Fruit fly (Drosophila melanogaster) whole organism, embryonic: Measurements from ENCODE around the gene CG42812.

ENCODE experiments used
- Abd-B ChIP-seq: fragments of 200-800 bp; sonication (Bioruptor generic); optimal IDR thresholded peaks from 2 replicates; lab custom pipeline; 2018; ENCODE audit warnings: missing biosample characterization, mild to moderate bottlenecking, missing genetic modification characterization, moderate library complexity
- Asciz ChIP-seq: fragments of 200-800 bp; sonication (Bioruptor generic); optimal IDR thresholded peaks from 2 replicates; lab custom pipeline; 2017; ENCODE audit warnings: missing biosample characterization, mild to moderate bottlenecking, missing genetic modification characterization, missing genetic modification reagents
- Bdp1 ChIP-seq: fragments of 200-800 bp; sonication (Bioruptor generic); optimal IDR thresholded peaks from 3 replicates; lab custom pipeline; 2016; ENCODE audit warnings: missing biosample characterization, missing genetic modification characterization
- Blimp-1 ChIP-seq: fragments of 200-800 bp; sonication (Bioruptor generic); optimal IDR thresholded peaks from 3 replicates; lab custom pipeline; 2018; ENCODE audit warnings: missing biosample characterization, missing genetic modification characterization, mild to moderate bottlenecking, moderate library complexity, missing genetic modification reagents
- CG11093 ChIP-seq: fragments of 200-800 bp; sonication (Bioruptor generic); IDR thresholded peaks from 3 replicates; pipeline ENCODE4 v1.3.6; 2022; ENCODE audit warnings: missing biosample characterization, missing genetic modification characterization
- CG11504 ChIP-seq: fragments of 200-800 bp; sonication (Bioruptor generic); optimal IDR thresholded peaks from 3 replicates; lab custom pipeline; 2019; ENCODE audit warnings: missing biosample characterization, mild to moderate bottlenecking, missing genetic modification characterization, moderate library complexity
- CG11560 ChIP-seq: fragments of 200-800 bp; sonication (Bioruptor generic); IDR thresholded peaks from 3 replicates; pipeline ENCODE4 v1.3.6; 2022; ENCODE audit warnings: missing biosample characterization, missing genetic modification characterization
- CG14014 ChIP-seq: fragments of 200-800 bp; sonication (Bioruptor generic); IDR thresholded peaks from 2 replicates; pipeline ENCODE4 v1.3.6; 2022; ENCODE audit warnings: missing biosample characterization, missing genetic modification characterization
- CG14441 ChIP-seq: fragments of 200-800 bp; sonication (Bioruptor generic); IDR thresholded peaks from 2 replicates; pipeline ENCODE4 v1.3.6; 2022; ENCODE audit warnings: missing biosample characterization, missing genetic modification characterization
- CG14710 ChIP-seq: fragments of 200-800 bp; sonication (Bioruptor generic); optimal IDR thresholded peaks from 3 replicates; lab custom pipeline; 2019; ENCODE audit warnings: missing biosample characterization, mild to moderate bottlenecking, missing genetic modification characterization, moderate library complexity
- CG15073 ChIP-seq: fragments of 200-800 bp; sonication (Bioruptor generic); optimal IDR thresholded peaks from 2 replicates; lab custom pipeline; 2016; ENCODE audit warnings: missing biosample characterization, missing genetic modification characterization
- CG17186 ChIP-seq: fragments of 200-800 bp; sonication (Bioruptor generic); optimal IDR thresholded peaks from 3 replicates; lab custom pipeline; 2017; ENCODE audit warnings: missing biosample characterization, missing genetic modification reagents, missing genetic modification characterization
- CG17328 ChIP-seq: fragments of 200-800 bp; sonication (Bioruptor generic); IDR thresholded peaks from 2 replicates; pipeline ENCODE4 v1.3.6; 2022; ENCODE audit warnings: missing biosample characterization, missing genetic modification characterization
- CG17359 ChIP-seq: fragments of 200-800 bp; sonication (Bioruptor generic); optimal IDR thresholded peaks from 3 replicates; lab custom pipeline; 2018; ENCODE audit warnings: missing biosample characterization, mild to moderate bottlenecking, missing genetic modification characterization, moderate library complexity
- CG2129 ChIP-seq: fragments of 200-800 bp; sonication (Bioruptor generic); IDR thresholded peaks from 2 replicates; pipeline ENCODE4 v1.3.6; 2022; ENCODE audit warnings: missing biosample characterization, missing genetic modification characterization; ENCODE audit not compliant: partially characterized antibody
- CG33557 ChIP-seq: fragments of 200-800 bp; sonication (Bioruptor generic); optimal IDR thresholded peaks from 2 replicates; lab custom pipeline; 2019; ENCODE audit warnings: missing biosample characterization, mild to moderate bottlenecking, missing genetic modification characterization, moderate library complexity
- CG42726 ChIP-seq: fragments of 200-800 bp; sonication (Bioruptor generic); IDR thresholded peaks from 2 replicates; pipeline ENCODE4 v1.3.6; 2022; ENCODE audit warnings: missing biosample characterization, missing genetic modification characterization; ENCODE audit not compliant: partially characterized antibody
- CG4820 ChIP-seq: fragments of 200-800 bp; sonication (Bioruptor generic); optimal IDR thresholded peaks from 3 replicates; lab custom pipeline; 2016; ENCODE audit warnings: missing biosample characterization, missing genetic modification characterization
- CG5245 ChIP-seq: fragments of 200-800 bp; sonication (Bioruptor generic); optimal IDR thresholded peaks from 3 replicates; lab custom pipeline; 2016; ENCODE audit warnings: missing biosample characterization, missing genetic modification characterization
- CG8944 ChIP-seq: fragments of 200-800 bp; sonication (Bioruptor generic); optimal IDR thresholded peaks from 3 replicates; lab custom pipeline; 2016; ENCODE audit warnings: missing biosample characterization, missing genetic modification characterization
- Dad ChIP-seq: fragments of 200-800 bp; sonication (Bioruptor generic); optimal IDR thresholded peaks from 3 replicates; lab custom pipeline; 2016; ENCODE audit warnings: missing biosample characterization, missing genetic modification characterization
- Dek ChIP-seq: fragments of 200-800 bp; sonication (Bioruptor generic); optimal IDR thresholded peaks from 3 replicates; lab custom pipeline; 2019; ENCODE audit warnings: missing biosample characterization, mild to moderate bottlenecking, missing genetic modification characterization, moderate library complexity
- Dip3 ChIP-seq: fragments of 200-800 bp; sonication (Bioruptor generic); optimal IDR thresholded peaks from 3 replicates; lab custom pipeline; 2016; ENCODE audit warnings: missing biosample characterization, missing genetic modification characterization
- Ets65A ChIP-seq: fragments of 200-800 bp; sonication (Bioruptor generic); peaks from one replicate; lab custom pipeline; 2016; ENCODE audit warnings: missing biosample characterization, missing genetic modification characterization
- Fer1 ChIP-seq: fragments of 200-800 bp; sonication (Bioruptor generic); optimal IDR thresholded peaks from 2 replicates; lab custom pipeline; 2017; ENCODE audit warnings: missing biosample characterization, mild to moderate bottlenecking, missing genetic modification characterization
- HLH4C ChIP-seq: fragments of 200-800 bp; sonication (Bioruptor generic); IDR thresholded peaks from 3 replicates; pipeline ENCODE4 v1.3.6; 2022; ENCODE audit warnings: missing biosample characterization, missing genetic modification characterization; ENCODE audit not compliant: partially characterized antibody
- Hmr ChIP-seq: fragments of 200-800 bp; sonication (Bioruptor generic); optimal IDR thresholded peaks from 3 replicates; lab custom pipeline; 2017; ENCODE audit warnings: mild to moderate bottlenecking, missing biosample characterization, missing genetic modification reagents, missing genetic modification characterization
- MESR4 ChIP-seq: fragments of 200-800 bp; sonication (Bioruptor generic); optimal IDR thresholded peaks from 2 replicates; lab custom pipeline; 2018; ENCODE audit warnings: missing biosample characterization, mild to moderate bottlenecking, missing genetic modification characterization, moderate library complexity
- Tbp ChIP-seq: fragments of >200 bp; optimal IDR thresholded peaks from 2 replicates; lab custom pipeline; 2018; ENCODE audit warnings: missing biosample characterization, missing genetic modification characterization
- ash1 ChIP-seq: fragments of 200-800 bp; sonication (Bioruptor generic); optimal IDR thresholded peaks from 2 replicates; lab custom pipeline; 2018; ENCODE audit warnings: missing biosample characterization, mild to moderate bottlenecking, missing genetic modification characterization
- btn ChIP-seq: fragments of 200-800 bp; sonication (Bioruptor generic); optimal IDR thresholded peaks from 2 replicates; lab custom pipeline; 2016; ENCODE audit warnings: missing biosample characterization, missing genetic modification characterization
- cg ChIP-seq: fragments of 200-800 bp; sonication (Bioruptor generic); optimal IDR thresholded peaks from 3 replicates; lab custom pipeline; 2019; ENCODE audit warnings: missing biosample characterization, mild to moderate bottlenecking, missing genetic modification characterization, moderate library complexity
- dati ChIP-seq: fragments of 200-800 bp; sonication (Bioruptor generic); IDR thresholded peaks from 2 replicates; pipeline ENCODE4 v1.3.6; 2022; ENCODE audit warnings: missing biosample characterization, missing genetic modification characterization
- disco-r ChIP-seq: fragments of 200-800 bp; sonication (Bioruptor generic); optimal IDR thresholded peaks from 2 replicates; lab custom pipeline; 2016; ENCODE audit warnings: missing biosample characterization, missing genetic modification characterization
- dysf ChIP-seq: fragments of 200-800 bp; sonication (Bioruptor generic); IDR thresholded peaks from 3 replicates; pipeline ENCODE4 v1.3.6; 2022; ENCODE audit warnings: missing biosample characterization, missing genetic modification characterization
- exex ChIP-seq: fragments of 200-800 bp; sonication (Bioruptor generic); optimal IDR thresholded peaks from 4 replicates; lab custom pipeline; 2018; ENCODE audit warnings: missing biosample characterization, mild to moderate bottlenecking, missing genetic modification characterization, moderate library complexity
- fd3F ChIP-seq: fragments of 200-800 bp; sonication (Bioruptor generic); optimal IDR thresholded peaks from 2 replicates; lab custom pipeline; 2018; ENCODE audit warnings: missing biosample characterization, mild to moderate bottlenecking, missing genetic modification characterization, moderate library complexity
- ftz-f1 ChIP-seq: fragments of 200-800 bp; sonication (Bioruptor generic); optimal IDR thresholded peaks from 2 replicates; lab custom pipeline; 2016; ENCODE audit warnings: missing biosample characterization, missing genetic modification characterization
- gcm2 ChIP-seq: fragments of 200-800 bp; sonication (Bioruptor generic); optimal IDR thresholded peaks from 2 replicates; lab custom pipeline; 2016; ENCODE audit warnings: missing biosample characterization, missing genetic modification characterization
- gfzf ChIP-seq: fragments of 200-800 bp; sonication (Bioruptor generic); optimal IDR thresholded peaks from 2 replicates; lab custom pipeline; 2016; ENCODE audit warnings: missing biosample characterization, mild to moderate bottlenecking, missing genetic modification characterization, moderate library complexity
- gro ChIP-seq: fragments of 200-800 bp; sonication (Bioruptor generic); optimal IDR thresholded peaks from 2 replicates; lab custom pipeline; 2016; ENCODE audit warnings: missing biosample characterization, missing genetic modification characterization
- her ChIP-seq: fragments of 200-800 bp; sonication (Bioruptor generic); optimal IDR thresholded peaks from 2 replicates; lab custom pipeline; 2016; ENCODE audit warnings: missing biosample characterization, missing genetic modification characterization
- ind ChIP-seq: fragments of 200-800 bp; sonication (Bioruptor generic); optimal IDR thresholded peaks from 3 replicates; lab custom pipeline; 2016; ENCODE audit warnings: missing biosample characterization, missing genetic modification characterization
- lbe ChIP-seq: fragments of 200-800 bp; sonication (Bioruptor generic); optimal IDR thresholded peaks from 2 replicates; lab custom pipeline; 2016; ENCODE audit warnings: missing biosample characterization, mild to moderate bottlenecking, missing genetic modification characterization
- pros ChIP-seq: fragments of 200-800 bp; sonication (Bioruptor generic); optimal IDR thresholded peaks from 3 replicates; lab custom pipeline; 2019; ENCODE audit warnings: missing biosample characterization, mild to moderate bottlenecking, missing genetic modification characterization, moderate library complexity
- repo ChIP-seq: fragments of 200-800 bp; sonication (Bioruptor generic); optimal IDR thresholded peaks from 2 replicates; lab custom pipeline; 2016; ENCODE audit warnings: missing biosample characterization, missing genetic modification characterization
- sc ChIP-seq, 3 experiments: fragments of >200 bp in 2 of 3; fragments of 200-800 bp in 1 of 3; sonication (Bioruptor generic) in 1 of 3; optimal IDR thresholded peaks; 2 replicates in 2 of 3; 3 replicates in 1 of 3; lab custom pipeline; 2017; ENCODE audit warnings: mild to moderate bottlenecking in 1 of 3, missing biosample characterization in 1 of 3, missing genetic modification characterization in 1 of 3, missing genetic modification reagents in 1 of 3
- ssp ChIP-seq: fragments of 200-800 bp; sonication (Bioruptor generic); IDR thresholded peaks from 2 replicates; pipeline ENCODE4 v1.3.6; 2022; ENCODE audit warnings: missing biosample characterization, missing genetic modification characterization
- vvl ChIP-seq: fragments of 200-800 bp; sonication (Bioruptor generic); IDR thresholded peaks from 2 replicates; pipeline ENCODE4 v1.3.6; 2022; ENCODE audit warnings: missing biosample characterization, missing genetic modification characterization
- wor ChIP-seq: fragments of 200-800 bp; sonication (Bioruptor generic); IDR thresholded peaks from 2 replicates; pipeline ENCODE4 v1.3.6; 2022; ENCODE audit warnings: missing biosample characterization, missing genetic modification characterization

Gene CG42812

dm6 chr3R:24361583-24361982 lies 6.4 kb downstream of the CG42812 start, which contains the start of the genes CG5762 and CG33339:
Gene CG5762, minus strand, starts transcription at chr3R:24361683.
Gene CG33339, plus strand, starts transcription at chr3R:24361847.
- TF ChIP-seq gcm2 (no peak), lbe (GFP tag; lab: Kevin White, UChicago) (no peak), CG17328 (GFP tag; lab: Robert Waterston, UW) (no peak), CG14014 (no peak), dati (GFP tag; lab: Robert Waterston, UW) (no peak), HLH4C (GFP tag; lab: Robert Waterston, UW) (no peak), ash1 (GFP tag; lab: Kevin White, UChicago) (no peak), fd3F (GFP tag; lab: Kevin White, UChicago) (no peak), CG15073 (no peak), Fer1 (GFP tag; lab: Kevin White, UChicago) (no peak), CG4820 (no peak), CG14441 (GFP tag; lab: Robert Waterston, UW) (no peak), Hmr (GFP tag; lab: Kevin White, UChicago) (no peak), Tbp (GFP tag; lab: Kevin White, UChicago) (no peak), gro (GFP tag; lab: Kevin White, UChicago) (no peak)

dm6 chr3R:24359957-24360356 lies 8.0 kb downstream of the CG42812 start, which contains the start of gene CG18528:
Gene CG18528, minus strand, starts transcription at chr3R:24360144.
- TF ChIP-seq ftz-f1 (GFP tag; lab: Kevin White, UChicago) (no peak), CG14710 (tag; lab: Kevin White, UChicago) (no peak), cg (GFP tag; lab: Kevin White, UChicago) (no peak), pros (no peak), dysf (GFP tag; lab: Robert Waterston, UW) (0 out of 3 replicates have a peak, but pooled peaks have one; percentile 6), CG33557 (GFP tag; lab: Kevin White, UChicago) (no peak), sc (optimal IDR thresholded peaks at IDR 0.05; lab: Kevin White, UChicago) (no peak), sc (GFP tag; optimal IDR thresholded peaks at IDR 0.05; lab: Kevin White, UChicago) (no peak), CG42726 (GFP tag; lab: Robert Waterston, UW) (no peak), MESR4 (GFP tag; lab: Kevin White, UChicago) (peak; percentile 17), wor (GFP tag; lab: Robert Waterston, UW) (no peak), CG11093 (GFP tag; lab: Robert Waterston, UW) (no peak), Asciz (GFP tag; lab: Kevin White, UChicago) (no peak), Dad (GFP tag; lab: Kevin White, UChicago) (no peak), exex (tag; lab: Kevin White, UChicago) (peak; percentile 6), CG17186 (GFP tag; lab: Kevin White, UChicago) (peak; percentile 28), btn (GFP tag; lab: Kevin White, UChicago) (no peak), Blimp-1 (no peak), Abd-B (peak; percentile 82), ssp (no peak), her (peak; percentile 82), repo (GFP tag; lab: Kevin White, UChicago) (no peak), Ets65A (GFP tag; lab: Kevin White, UChicago) (peak; percentile 85), ind (GFP tag; lab: Kevin White, UChicago) (no peak), disco-r (GFP tag; lab: Kevin White, UChicago) (no peak), CG8944 (no peak), CG11504 (tag; lab: Kevin White, UChicago) (no peak), CG17359 (tag; lab: Kevin White, UChicago) (no peak), CG2129 (GFP tag; lab: Robert Waterston, UW) (no peak), CG5245 (GFP tag; lab: Kevin White, UChicago) (no peak), CG11560 (tag; lab: Robert Waterston, UW) (peak; percentile 54; the same call in 1 of the 3 replicates), Bdp1 (GFP tag; lab: Kevin White, UChicago) (no peak), gfzf (GFP tag; lab: Kevin White, UChicago) (peak; percentile 96), Dip3 (peak; percentile 53), vvl (GFP tag; lab: Robert Waterston, UW) (0 out of 2 replicates have a peak, but pooled peaks have one; percentile 10), Dek (tag; lab: Kevin White, UChicago) (no peak)
